Fruit fly (Drosophila melanogaster): Measurements from ENCODE around the gene Adh.

DNA sequence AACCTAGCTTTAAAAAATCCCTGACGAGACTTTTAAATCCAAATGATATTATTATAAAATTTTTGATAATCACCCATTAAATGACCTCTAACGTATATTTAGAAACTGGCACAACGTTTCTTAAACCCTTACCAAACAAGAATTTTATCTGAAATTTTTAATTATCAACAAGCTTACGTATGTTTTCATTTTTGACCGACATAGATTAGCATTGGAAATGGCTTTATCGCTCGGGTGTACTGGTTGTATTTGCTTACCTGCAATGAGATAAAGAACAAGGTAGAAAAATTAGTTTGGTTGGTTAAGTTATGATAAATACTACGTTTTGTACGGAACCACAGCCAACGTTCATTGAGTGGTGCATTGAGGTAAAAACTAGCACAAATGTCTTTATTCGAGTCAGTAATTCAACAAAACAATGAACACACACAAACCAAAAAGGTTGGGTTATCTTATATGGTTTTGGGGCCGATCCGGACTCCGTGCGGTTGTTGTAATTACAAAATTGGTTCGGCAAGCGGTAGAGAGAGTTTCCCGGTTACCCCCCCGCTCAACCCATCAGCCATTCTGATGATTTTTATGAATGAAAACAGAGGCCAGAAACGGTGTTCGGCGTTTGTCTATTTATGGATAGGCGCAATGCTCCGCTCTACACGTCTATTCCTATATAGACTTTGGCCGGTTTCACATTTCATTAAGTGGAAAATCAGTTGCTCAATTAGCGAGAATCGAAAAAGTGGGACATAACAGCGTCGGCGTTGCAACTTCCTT lies 40.9 kb downstream of the Adh start:
- no peak for TF ChIP-seq psq (optimal IDR thresholded peaks at IDR 0.05)
- TF ChIP-seq pan (optimal IDR thresholded peaks at IDR 0.05): no peak
- no peak for TF ChIP-seq usp (GFP tag; optimal IDR thresholded peaks at IDR 0.05)
- TF ChIP-seq Dll (optimal IDR thresholded peaks at IDR 0.05): no peak
- no peak for TF ChIP-seq EcR (GFP tag; optimal IDR thresholded peaks at IDR 0.05)
- TF ChIP-seq CG8478 (optimal IDR thresholded peaks at IDR 0.05): no peak

Measured in whole organism.